Worm (Caenorhabditis elegans) whole organism, L4/young adult: Measurements from ENCODE around the gene sdz-8.

Experiments used
- W03F9.2 ChIP-seq: fragments of 150-350 bp; optimal IDR thresholded peaks from 2 replicates; lab custom pipeline; 2014; ENCODE audit warnings: missing biosample characterization, missing genetic modification characterization
- dao-5 ChIP-seq: sonication (generic microtip); optimal IDR thresholded peaks from 2 replicates; lab custom pipeline; 2016; ENCODE audit warnings: missing genotype, missing genetic modification characterization, moderate library complexity, missing compliant biosample characterization
- him-1 ChIP-seq: sonication (generic microtip); optimal IDR thresholded peaks from 2 replicates; lab custom pipeline; 2016; ENCODE audit warnings: missing genotype, missing genetic modification reagents, missing genetic modification characterization, missing compliant biosample characterization

Gene sdz-8

DNA sequence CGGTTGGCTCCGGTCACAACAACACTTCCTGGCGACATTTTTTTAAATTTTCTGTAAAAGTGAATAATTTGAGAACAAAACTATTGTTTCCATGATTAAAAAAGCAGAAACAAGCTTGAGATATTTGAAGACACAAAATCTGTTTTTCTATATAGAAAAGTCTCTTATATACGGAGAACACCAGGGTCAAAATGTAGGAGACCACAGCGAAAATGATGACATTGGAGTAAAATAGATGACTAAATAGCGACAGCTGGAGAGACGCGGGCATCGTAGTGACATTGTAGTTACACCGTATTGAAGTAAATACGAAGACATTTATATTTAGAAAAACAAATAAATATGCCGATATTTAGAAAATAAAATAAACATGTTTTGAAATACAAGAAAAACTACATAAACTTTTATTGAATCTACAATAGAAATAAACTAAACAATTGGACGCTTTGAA, at the start of gene sdz-8:
Gene sdz-8 (minus strand): TSS at position 51 of the 451 bp plus-strand sequence.
- TF ChIP-seq dao-5 (tag; lab: Kevin White, UChicago): no peak
- TF ChIP-seq W03F9.2 (tag; lab: Kevin White, UChicago): no peak
- no peak for TF ChIP-seq him-1 (tag; lab: Kevin White, UChicago)

DNA sequence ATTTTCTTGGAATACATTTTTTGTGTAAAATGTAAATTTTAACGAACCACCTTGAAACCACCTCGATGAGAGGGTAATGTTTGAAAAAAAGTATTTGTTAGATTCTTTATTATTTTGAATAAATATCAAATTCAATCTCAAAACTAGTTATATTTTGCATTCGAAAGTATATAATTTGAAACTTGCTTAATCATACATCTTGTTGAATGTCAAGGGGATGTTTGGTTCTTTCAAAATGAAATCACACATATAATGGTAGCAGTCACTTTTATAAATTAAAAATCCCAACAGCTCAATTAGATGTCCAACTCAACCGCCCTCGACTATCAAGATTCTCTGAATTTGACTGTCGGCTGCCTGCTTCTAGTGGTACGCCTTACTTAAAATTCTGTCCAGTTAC, 48.6 kb upstream of the sdz-8 start, which contains the start of gene srx-87:
Gene srx-87 (plus strand): TSS at position 301 of the 400 bp plus-strand sequence.
- TF ChIP-seq dao-5 (tag; lab: Kevin White, UChicago) (no peak), him-1 (tag; lab: Kevin White, UChicago) (no peak), W03F9.2 (tag; lab: Kevin White, UChicago) (no peak)

DNA sequence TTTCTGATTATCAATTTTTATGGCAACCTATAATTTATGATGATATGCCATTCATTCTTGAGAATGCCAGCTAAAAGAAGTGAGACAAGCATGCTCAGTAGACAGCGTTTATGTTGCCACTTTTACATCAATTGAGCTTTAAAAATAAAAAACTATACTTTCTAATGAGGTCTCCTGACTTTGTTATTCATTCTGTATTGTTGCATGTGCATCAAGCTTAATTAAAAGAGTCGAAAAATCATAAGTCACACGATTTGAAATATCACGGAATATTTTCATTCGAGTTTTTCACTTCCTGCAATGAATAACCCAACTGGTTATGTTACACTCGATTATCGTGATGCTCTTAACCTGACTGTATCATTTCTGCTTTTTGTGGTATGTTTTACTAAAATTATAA, 46.7 kb upstream of the sdz-8 start, which contains the start of gene srx-86:
Gene srx-86 (plus strand): TSS at position 301 of the 400 bp plus-strand sequence.
- TF ChIP-seq him-1 (tag; lab: Kevin White, UChicago) (no peak), W03F9.2 (tag; lab: Kevin White, UChicago) (no peak), dao-5 (tag; lab: Kevin White, UChicago) (no peak)

DNA sequence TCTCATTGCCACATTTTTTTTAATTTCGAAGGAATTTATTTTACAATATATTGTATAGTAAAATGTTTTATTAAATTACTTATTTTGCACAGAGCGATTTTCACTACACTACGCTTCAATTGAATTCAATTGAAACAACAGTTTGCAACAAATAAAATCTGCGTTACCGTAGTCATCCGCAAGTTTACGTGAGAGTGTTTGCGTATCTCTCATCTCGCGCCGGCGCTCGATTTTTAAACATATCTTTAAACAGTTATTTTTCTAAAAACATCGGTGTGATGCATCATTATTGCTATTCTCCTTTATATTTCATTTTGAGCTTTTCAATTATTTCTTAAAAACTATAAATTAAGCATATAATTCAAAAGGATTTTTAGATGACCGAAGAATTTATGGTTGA, 38.3 kb upstream of the sdz-8 start, which contains the start of gene duo-1:
Gene duo-1 (plus strand): TSS at position 371 of the 400 bp plus-strand sequence.
- TF ChIP-seq dao-5 (tag; lab: Kevin White, UChicago): no peak
- TF ChIP-seq W03F9.2 (tag; lab: Kevin White, UChicago): no peak
- TF ChIP-seq him-1 (tag; lab: Kevin White, UChicago): no peak

DNA sequence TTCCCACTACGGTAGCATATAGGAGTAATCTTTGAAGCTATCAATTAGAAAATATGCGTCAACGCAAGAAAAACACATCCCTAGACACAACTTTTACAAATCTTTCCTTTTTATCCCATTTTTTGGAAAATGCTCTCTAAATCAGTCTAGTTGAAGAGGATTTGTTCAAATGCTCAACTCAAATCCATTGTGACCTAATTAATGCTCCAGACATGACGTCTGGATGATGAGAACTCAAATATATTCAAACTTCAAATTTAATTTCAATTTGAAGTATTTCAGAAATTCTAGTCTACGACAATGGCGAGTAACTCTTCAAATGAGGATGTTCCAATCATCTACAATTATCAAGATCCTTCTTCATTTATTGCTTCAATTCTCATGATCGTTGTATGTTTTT, 36.4 kb upstream of the sdz-8 start, which contains the start of gene srx-85:
Gene srx-85 (plus strand): TSS at position 301 of the 400 bp plus-strand sequence.
- TF ChIP-seq W03F9.2 (tag; lab: Kevin White, UChicago) (no peak), dao-5 (tag; lab: Kevin White, UChicago) (no peak), him-1 (tag; lab: Kevin White, UChicago) (no peak)

DNA sequence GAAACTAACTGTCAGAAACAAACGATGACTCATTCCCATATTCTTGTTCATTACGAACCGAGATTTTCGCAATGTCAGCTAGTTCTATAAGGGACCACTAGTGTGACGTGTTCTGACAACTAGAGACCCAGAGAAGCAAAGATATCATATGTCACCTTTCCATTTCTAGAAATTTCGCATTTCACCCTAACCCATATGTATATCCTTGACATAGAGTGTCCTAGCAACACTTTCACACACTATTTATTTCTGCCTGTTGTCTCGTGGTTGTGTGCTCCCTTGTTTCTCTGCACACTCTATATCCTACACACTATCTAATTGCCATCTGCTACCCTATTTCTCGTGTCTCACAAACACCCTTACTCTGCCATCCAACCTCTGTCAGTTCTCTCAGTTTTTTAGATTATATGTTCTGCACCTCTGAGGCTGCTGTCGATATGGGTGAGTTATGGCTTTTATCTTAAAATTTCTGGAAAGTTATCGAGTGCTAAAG, 33.0 kb upstream of the sdz-8 start, which contains the start of the genes F38B7.17 and F38B7.3:
Gene F38B7.17 (minus strand): TSS at position 51 of the 493 bp plus-strand sequence.
Gene F38B7.3 (plus strand): TSS at position 194 of the 493 bp plus-strand sequence.
- no peak for TF ChIP-seq him-1 (tag; lab: Kevin White, UChicago)
- TF ChIP-seq W03F9.2 (tag; lab: Kevin White, UChicago): no peak
- TF ChIP-seq dao-5 (tag; lab: Kevin White, UChicago): no peak

DNA sequence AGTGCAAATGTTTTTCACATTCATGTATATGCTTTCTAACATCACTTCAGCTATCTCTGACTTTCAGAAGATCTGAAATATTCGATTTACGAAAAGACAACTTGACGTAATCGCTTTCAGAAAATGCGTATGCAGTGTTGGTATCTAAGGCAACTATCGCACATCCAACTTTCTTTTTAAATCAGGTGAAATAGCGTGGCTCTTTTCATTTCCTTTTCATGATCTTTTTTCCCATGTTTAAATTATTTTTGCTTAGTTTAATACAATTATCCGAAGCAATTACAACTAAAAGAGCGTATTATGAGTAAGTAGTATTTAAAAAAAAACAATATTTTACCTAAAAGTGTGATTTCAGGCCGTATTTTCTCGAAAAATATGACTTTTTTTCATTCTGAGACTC, 30.8 kb upstream of the sdz-8 start, which contains the start of gene F38B7.11:
Gene F38B7.11 (plus strand): TSS at position 301 of the 400 bp plus-strand sequence.
- TF ChIP-seq dao-5 (tag; lab: Kevin White, UChicago): no peak
- TF ChIP-seq W03F9.2 (tag; lab: Kevin White, UChicago): no peak
- no peak for TF ChIP-seq him-1 (tag; lab: Kevin White, UChicago)

DNA sequence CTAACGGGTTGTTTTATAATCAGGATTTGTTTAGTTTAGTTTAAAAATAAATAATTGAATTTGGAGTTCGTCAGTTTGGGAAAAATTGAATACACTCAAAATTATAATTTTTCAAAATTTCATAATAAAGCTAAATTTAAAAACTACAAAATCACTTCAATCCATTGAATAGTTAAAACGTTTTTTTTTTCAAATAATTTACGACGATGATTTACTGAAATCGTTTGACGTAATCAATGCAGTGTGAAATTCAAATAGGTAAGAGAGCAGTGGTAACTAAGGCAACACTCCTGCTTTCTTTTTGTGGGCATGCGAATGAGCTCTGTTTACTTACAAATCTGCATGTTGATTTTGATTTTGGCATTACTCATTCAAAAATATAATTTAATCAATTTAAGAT, 29.2 kb upstream of the sdz-8 start, which contains the start of gene F38B7.10:
Gene F38B7.10 (plus strand): TSS at position 301 of the 400 bp plus-strand sequence.
- TF ChIP-seq dao-5 (tag; lab: Kevin White, UChicago) (no peak), W03F9.2 (tag; lab: Kevin White, UChicago) (no peak), him-1 (tag; lab: Kevin White, UChicago) (no peak)

DNA sequence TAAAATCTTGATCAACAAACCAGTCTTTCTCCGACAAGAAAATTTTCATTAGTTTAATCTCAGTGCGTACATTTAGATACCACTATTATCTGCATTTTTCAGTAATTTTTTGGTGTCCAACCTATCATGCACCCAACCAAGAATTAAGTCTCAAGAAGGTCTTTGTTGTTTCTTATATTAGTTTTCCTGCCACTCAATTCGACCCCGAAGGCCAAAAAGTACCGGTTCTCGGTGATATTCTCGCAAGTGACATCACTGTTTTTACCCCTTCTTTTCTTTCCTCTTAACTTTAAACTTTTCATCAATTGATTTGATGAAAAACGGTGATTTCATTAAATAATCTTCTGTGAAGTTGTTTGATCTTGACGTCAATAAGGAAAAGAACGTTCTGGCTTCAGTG, 27.6 kb upstream of the sdz-8 start, which contains the start of gene F38B7.2:
Gene F38B7.2 (plus strand): TSS at position 400 of the 400 bp plus-strand sequence.
- TF ChIP-seq W03F9.2 (tag; lab: Kevin White, UChicago): no peak
- no peak for TF ChIP-seq dao-5 (tag; lab: Kevin White, UChicago)
- no peak for TF ChIP-seq him-1 (tag; lab: Kevin White, UChicago)

DNA sequence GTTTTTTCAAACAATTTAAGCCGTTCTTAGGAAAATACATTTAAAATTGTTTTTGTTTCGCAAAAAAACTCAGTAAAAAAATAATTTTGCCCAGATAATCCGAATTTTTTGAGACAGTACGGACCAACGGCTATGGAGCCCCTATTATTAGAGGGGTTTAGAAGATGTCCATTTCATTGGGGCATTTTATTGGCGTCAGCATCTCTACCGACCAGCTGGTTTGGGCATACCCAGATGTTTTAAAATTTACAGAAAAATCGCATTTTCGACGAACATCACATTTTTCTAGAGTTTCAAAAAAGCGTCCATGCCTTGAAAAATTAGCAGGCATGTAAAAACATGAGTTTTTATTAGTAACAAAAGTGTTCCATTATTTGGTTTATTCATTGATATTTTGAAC, 25.3 kb upstream of the sdz-8 start:
- TF ChIP-seq W03F9.2 (tag; lab: Kevin White, UChicago): no peak
- no peak for TF ChIP-seq dao-5 (tag; lab: Kevin White, UChicago)
- TF ChIP-seq him-1 (tag; lab: Kevin White, UChicago): no peak

DNA sequence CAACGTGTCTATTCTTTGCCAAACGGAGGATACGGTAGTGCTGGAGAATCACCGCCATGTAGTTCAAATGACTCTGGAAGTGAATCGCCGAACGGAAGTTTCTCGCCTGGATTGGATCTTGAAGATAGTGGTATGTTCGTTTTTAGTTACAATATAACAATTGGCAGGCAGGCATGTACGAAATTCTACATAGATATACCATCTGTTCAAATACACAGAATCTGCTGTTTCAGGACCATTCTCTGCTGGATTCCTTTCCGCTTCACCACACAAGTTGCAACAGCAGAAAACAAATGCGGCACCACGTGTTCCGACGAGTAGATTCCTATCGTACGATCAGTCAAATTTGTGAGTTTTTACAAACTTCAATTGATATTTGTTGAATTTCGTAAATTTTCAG, 23.5 kb upstream of the sdz-8 start:
- TF ChIP-seq dao-5 (tag; lab: Kevin White, UChicago) (no peak), him-1 (tag; lab: Kevin White, UChicago) (no peak), W03F9.2 (tag; lab: Kevin White, UChicago) (no peak)

DNA sequence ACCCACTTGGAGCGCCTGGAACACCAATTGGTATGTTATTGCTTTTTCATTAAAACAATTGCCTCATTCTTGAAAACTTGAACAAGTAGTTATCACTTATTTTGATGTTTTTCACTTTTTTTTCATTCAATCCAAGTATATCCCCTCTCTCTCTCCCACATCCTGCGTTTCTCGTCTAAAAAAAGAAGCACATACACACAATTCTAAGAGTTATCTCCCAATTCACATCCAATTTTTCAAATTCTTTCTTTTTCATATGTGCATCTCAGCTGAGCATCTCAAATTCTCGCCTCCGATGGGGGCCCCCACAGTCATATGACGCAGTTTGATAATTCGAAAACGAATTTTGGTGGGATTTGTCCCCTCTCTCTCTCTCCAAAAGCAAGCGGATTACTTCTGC, 20.7 kb upstream of the sdz-8 start:
- TF ChIP-seq him-1 (tag; lab: Kevin White, UChicago) (no peak), dao-5 (tag; lab: Kevin White, UChicago) (no peak), W03F9.2 (tag; lab: Kevin White, UChicago) (no peak)

DNA sequence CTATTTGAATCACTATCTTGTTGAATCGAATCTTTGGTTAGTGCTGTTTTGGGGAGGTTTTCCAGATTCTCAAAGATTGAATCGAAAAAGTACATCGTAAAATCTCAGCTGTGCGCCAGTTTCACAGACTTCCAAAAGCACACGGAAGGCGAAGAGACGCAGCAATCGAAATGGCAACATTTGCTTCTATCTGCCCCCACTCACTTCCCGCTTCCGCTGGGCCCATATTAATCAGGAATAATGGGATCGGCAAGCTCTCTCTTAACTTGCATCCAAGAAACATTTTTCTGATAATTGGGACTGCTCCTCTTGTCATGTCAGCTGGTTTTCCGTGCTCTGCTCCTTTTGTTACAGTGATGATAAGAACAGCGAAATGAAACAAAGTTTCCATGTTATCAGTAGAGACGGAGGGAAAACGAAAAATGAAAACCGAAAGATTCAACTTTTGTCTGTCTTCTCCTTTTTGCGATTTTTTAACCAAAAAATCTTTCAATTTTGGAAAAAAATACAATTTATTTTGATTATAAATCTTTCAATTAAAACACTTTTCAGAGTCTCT, 19.6 kb upstream of the sdz-8 start:
- no peak for TF ChIP-seq dao-5 (tag; lab: Kevin White, UChicago)
- TF ChIP-seq him-1 (tag; lab: Kevin White, UChicago): no peak
- peak; percentile 40 for TF ChIP-seq W03F9.2 (tag; lab: Kevin White, UChicago)
